Worm (Caenorhabditis elegans) whole organism, early embryonic: Measurements from ENCODE around the gene K02E7.10.

Source experiments
- ceh-13 ChIP-seq: fragments of 200-800 bp; sonication (Bioruptor generic); optimal IDR thresholded peaks from 2 replicates; lab custom pipeline; 2018; ENCODE audit warnings: mild to moderate bottlenecking, missing genetic modification characterization, missing compliant biosample characterization
- flt-1 ChIP-seq: fragments of 200-800 bp; sonication (Bioruptor generic); IDR thresholded peaks from 2 replicates; pipeline ENCODE4 v1.3.6; 2022; ENCODE audit warnings: missing genetic modification characterization, missing compliant biosample characterization
- hmg-4 ChIP-seq: fragments of 200-800 bp; sonication (Bioruptor generic); optimal IDR thresholded peaks from 2 replicates; lab custom pipeline; 2018; ENCODE audit warnings: mild to moderate bottlenecking, missing genetic modification characterization, missing compliant biosample characterization
- hnd-1 ChIP-seq: sonication (generic microtip); optimal IDR thresholded peaks from 2 replicates; lab custom pipeline; 2016; ENCODE audit warnings: missing genetic modification characterization, missing compliant biosample characterization

DNA sequence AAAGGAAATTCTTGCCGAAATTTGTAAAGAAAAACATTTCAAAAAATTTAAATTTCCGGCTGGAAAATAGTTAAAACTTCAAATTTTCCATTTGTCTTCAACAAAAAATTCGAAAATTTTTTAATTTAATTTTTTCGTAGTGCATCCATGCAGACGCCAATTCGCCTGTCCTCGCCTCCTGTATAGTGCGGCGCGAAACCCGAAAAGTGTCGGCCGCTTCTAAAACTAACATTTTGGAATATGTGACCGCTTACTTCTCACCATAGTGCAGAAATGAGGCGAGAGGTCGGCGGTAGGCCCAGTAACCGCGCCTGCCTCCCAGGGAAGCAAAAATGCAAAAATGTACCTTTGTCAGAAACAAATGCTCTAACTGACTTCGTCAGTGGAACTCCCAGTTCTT, 49.7 kb upstream of the K02E7.10 start:
- TF ChIP-seq hmg-4 (GFP tag; lab: Kevin White, UChicago) (no peak), flt-1 (GFP tag; lab: Robert Waterston, UW) (no peak), ceh-13 (GFP tag; lab: Kevin White, UChicago) (no peak), hnd-1 (tag; lab: Kevin White, UChicago) (no peak)
